Fruit fly (Drosophila melanogaster) whole organism, prepupa: ENCODE results near the gene Helz.

Experiments used
- CG8119 ChIP-seq: fragments of 200-800 bp; sonication (Bioruptor generic); IDR thresholded peaks from 3 replicates; pipeline ENCODE4 v1.3.6; 2022; ENCODE audit warnings: missing biosample characterization, missing genetic modification characterization
- Eip93F ChIP-seq: fragments of 200-800 bp; sonication (Bioruptor generic); optimal IDR thresholded peaks from 2 replicates; lab custom pipeline; 2016; ENCODE audit warnings: missing biosample characterization, mild to moderate bottlenecking, missing genetic modification characterization
- Sox102F ChIP-seq: fragments of 200-800 bp; sonication (Bioruptor generic); optimal IDR thresholded peaks from 2 replicates; lab custom pipeline; 2016; ENCODE audit warnings: missing biosample characterization, mild to moderate bottlenecking, missing genetic modification characterization
- lz ChIP-seq: fragments of 200-800 bp; sonication (Bioruptor generic); optimal IDR thresholded peaks from 3 replicates; lab custom pipeline; 2016; ENCODE audit warnings: missing biosample characterization, missing genetic modification characterization

dm6 chr3L:14782626-14783362 is 6.9 kb upstream of the Helz start:
- TF ChIP-seq CG8119 (no peak), lz (GFP tag; lab: Kevin White, UChicago) (no peak), Sox102F (no peak), Eip93F (GFP tag; lab: Kevin White, UChicago) (peak; percentile 56)
